Worm (Caenorhabditis elegans) whole organism, dauer: ENCODE results near the gene srh-235.
"Not testable (repeated sequence)": the region's sequence is repeated elsewhere in the genome, so short reads cannot be mapped to it uniquely, and the experiment has no call there.

Experiments used
- unc-62 ChIP-seq: sonication (generic microtip); optimal IDR thresholded peaks from 2 replicates; lab custom pipeline; 2017; ENCODE audit warnings: missing biosample characterization, missing genetic modification reagents, missing genetic modification characterization

srh-235 gene

DNA sequence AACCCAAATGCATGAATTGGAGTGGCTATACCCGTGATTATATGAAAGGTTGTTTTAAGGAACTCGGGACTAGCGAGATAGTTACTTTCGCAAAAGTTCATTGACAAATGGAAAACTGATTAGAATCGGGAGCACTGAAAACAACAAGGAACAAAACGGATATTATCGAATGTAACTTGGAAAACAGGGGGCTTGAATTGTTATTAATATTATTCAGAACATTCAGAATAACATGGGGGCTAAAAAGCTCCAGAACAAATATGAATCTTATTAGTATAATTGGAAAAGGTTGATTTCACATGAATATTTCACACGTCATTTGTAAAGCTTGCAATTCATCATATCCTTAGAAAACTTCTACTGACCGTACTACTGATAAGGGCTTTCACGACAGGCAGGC is at the start of gene srh-235:
TSS of gene srh-235 (minus strand) at position 101 of the 400 bp plus-strand sequence.
- no peak for TF ChIP-seq unc-62 (GFP tag; lab: Kevin White, UChicago)

DNA sequence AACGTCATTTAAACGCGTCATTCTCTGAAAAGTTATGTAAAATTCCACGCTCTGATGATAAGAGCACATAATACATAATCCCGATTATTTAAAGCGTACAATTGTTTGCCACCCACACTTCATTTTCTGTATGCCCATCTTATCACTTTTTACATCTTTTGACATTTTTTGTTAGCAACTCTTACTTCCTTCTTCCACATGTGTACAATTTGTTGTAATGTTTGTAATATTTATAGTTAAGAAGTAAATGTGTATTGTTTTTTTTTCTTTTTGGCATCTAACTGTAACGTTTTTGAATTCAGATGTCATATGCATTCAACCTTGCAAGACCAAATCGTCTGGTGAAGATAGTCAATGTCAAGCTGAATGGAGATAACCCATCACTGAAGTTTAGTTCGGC is 49.3 kb upstream of the srh-235 start, which contains the start of gene fbxa-136:
TSS of gene fbxa-136 (plus strand) at position 301 of the 400 bp plus-strand sequence.
- TF ChIP-seq unc-62 (GFP tag; lab: Kevin White, UChicago): no peak

DNA sequence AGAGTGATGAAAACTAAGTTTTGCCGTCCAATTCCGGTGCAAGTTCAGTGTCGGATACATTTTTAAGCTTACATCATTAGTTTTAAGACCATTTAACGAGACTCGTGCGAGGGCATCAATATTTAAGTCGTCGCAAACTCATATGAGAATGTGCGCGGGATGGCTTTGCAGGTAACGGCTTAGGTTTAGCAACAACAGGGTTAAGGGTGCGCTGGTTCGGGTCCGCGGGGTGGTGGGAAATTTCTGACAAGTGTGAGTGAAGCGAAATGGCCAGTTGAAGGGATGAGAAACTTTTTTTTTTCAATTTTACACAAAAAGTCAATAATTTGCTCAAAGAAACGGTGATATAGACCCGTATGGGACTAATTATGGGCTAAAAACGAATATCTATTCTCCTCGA is 42.4 kb upstream of the srh-235 start:
- no peak for TF ChIP-seq unc-62 (GFP tag; lab: Kevin White, UChicago)

DNA sequence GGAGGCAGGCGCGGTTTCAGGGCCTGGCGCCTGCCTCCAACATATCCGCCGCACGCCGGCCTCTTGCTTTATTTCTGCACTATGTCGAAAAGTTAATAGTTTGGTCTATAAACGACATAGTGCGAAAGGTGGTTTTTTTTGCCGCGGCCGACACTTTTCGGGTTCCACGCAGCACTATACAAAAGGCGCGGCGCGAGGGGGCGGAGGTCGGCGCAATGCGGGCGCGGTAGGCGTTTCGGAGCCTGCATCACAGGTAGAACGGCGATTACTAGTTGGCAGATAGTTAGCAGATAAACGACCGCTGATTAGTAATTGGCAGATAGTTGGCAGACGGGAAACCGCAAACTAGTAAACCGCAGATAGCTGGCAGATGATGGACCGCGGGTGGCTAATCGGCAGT is 41.3 kb upstream of the srh-235 start:
- no peak for TF ChIP-seq unc-62 (GFP tag; lab: Kevin White, UChicago)

DNA sequence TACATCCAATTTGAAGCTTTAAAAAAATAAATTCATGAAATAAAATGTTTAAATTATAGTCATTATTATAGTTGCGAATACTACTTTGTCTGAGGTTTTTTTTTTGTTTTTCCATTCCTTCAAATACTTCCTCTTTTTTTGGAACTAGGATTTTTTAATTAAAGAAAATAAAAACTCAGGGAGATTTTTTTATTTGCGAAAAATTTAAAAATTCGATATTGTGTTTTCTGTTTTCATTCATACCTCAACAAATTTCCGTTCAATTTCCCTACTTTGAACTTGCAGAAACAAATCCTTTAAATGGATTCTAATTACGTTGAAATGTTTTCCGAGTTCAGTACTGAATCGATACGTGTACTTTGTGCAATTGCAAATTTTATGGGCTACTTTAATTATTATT is 37.0 kb upstream of the srh-235 start, which contains the start of gene srw-32:
TSS of gene srw-32 (plus strand) at position 301 of the 400 bp plus-strand sequence.
- TF ChIP-seq unc-62 (GFP tag; lab: Kevin White, UChicago): no peak

DNA sequence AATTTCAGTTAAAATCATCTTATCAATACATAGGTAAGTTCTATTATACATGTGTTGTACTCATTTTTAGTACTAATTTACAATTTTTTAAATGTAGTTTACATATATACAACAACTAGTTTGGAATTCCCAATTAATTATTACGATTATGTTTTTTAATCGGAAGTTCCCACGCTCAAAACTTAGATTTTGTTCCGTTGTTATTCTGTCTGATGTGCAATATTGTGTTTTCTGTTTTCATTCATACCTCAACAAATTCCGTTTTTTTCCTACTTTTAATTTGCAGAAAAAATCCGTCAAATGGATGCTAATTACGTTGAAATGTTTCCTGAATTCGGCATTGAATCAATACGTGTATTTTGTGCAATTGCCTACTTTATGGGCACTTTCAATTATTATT is 34.8 kb upstream of the srh-235 start, which contains the start of gene srw-31:
TSS of gene srw-31 (plus strand) at position 301 of the 400 bp plus-strand sequence.
- no peak for TF ChIP-seq unc-62 (GFP tag; lab: Kevin White, UChicago)

DNA sequence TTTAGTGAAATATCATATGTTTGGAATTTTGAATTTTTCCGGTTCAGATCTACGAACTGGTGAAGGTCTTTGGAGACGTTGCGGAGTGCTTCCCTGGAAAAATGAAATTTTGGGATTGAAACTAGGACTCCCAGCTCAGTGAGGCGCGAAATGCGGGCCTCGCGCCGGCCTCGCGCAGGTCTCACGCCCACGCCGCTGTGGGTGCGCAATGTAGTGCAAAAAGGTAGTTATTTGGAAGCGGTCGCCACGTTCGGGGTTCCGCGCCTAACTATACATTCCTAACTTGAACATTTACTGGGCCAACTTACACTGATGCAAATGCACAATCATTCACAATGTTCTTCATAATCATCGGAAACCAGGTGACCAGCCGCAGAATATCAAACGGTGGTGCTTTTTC is 28.6 kb upstream of the srh-235 start:
- no peak for TF ChIP-seq unc-62 (GFP tag; lab: Kevin White, UChicago)

DNA sequence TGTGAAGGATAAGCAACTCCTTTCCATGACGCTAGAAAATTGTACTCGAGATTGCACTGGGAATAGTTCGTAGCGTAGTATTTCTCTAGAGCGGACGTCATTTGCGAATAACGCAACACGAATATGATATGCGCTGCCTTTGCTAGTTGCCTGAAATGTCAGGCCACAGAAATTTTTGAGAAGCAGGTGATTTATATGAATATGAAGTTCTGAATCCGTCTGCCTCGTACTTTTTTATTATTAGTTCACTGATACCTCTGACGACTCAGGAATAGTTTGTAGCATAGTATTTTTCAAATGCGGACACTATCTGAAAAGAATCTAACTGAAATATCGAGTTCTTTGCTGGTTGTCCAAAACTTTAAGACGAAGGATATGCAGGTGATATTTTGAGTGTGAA is 24.6 kb upstream of the srh-235 start, which contains the start of gene srh-118:
TSS of gene srh-118 (minus strand) at position 101 of the 400 bp plus-strand sequence.
- no peak for TF ChIP-seq unc-62 (GFP tag; lab: Kevin White, UChicago)

DNA sequence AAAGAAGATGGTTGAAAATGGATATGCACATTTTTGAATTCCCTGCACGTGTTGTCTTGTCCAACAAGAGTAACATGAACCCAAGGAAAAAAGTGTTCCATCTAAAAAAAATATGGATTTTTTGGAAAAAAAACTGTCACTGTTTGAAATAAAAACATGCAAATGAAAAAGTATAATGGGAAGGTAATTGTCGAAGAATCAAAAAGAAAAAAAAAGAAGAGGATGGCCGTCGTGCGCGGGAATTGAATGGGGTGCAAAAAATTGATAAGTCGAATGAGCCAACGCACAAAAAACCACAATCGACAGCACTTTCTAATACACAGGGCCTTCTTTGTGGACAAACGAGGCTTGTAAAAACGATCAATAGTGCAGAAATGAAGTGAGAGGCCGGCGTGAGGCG is 22.3 kb upstream of the srh-235 start, which contains the start of gene fbxa-102:
TSS of gene fbxa-102 (minus strand) at position 101 of the 400 bp plus-strand sequence.
- TF ChIP-seq unc-62 (GFP tag; lab: Kevin White, UChicago): no peak

DNA sequence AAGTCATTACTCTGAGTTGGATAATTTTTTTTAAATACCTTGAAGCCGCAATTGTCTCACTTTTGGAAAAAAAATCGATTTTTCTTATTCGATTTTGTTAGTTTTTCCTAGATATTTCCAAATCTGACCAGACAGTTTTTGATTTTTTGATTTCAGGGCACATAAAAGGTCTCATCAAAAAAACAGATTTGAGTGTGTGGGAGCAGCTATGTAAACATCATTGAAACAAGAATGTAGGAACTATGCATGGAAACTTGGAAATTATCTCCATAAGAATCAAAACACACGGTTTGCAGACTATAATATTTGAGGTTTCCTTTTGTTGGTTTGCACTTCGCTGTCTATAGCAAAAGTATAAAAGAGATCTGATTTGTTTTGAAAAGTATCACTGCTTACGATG is 14.6 kb upstream of the srh-235 start, which contains the start of gene scl-24:
TSS of gene scl-24 (plus strand) at position 301 of the 400 bp plus-strand sequence.
- no peak for TF ChIP-seq unc-62 (GFP tag; lab: Kevin White, UChicago)

DNA sequence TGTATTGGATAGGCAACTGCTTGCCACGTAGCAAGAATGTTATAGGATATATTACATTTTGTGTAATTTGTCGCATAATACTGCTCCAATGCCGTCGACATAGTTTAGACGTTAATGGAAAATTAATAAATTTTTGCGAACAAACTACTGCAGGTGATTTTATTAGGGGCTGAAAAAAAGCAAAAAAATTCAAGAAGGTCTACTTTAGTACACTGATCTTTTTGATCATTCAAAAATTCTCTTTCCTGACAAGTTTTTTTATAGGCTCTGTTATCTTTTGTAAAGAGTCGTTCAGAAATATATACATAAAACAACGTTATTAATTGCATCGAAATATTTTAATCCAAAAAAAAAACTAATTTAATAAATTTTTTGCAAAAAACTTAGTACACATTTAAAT is 13.6 kb upstream of the srh-235 start, which contains the start of gene srh-111:
TSS of gene srh-111 (minus strand) at position 101 of the 400 bp plus-strand sequence.
- TF ChIP-seq unc-62 (GFP tag; lab: Kevin White, UChicago): no peak

DNA sequence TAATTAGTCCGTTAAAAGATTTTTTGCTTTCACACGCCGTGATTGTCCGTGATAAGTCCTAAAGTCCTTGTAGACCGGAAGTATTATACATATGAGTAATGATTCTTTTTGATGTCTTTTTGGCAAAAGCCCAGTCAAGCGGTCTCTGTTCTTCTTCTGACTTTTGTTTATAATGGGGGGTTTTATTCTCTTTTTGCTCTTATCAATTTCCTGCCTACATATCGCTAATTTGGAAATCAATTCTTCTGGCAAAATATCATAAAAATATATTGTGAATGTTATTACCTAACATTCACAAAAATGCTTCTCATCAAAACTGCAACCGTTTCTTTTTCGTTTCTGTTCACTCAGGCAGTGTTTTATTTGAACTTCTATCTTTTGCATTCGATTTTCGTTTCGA is 5.0 kb upstream of the srh-235 start, which contains the start of gene srbc-61:
TSS of gene srbc-61 (plus strand) at position 301 of the 400 bp plus-strand sequence.
- no peak for TF ChIP-seq unc-62 (GFP tag; lab: Kevin White, UChicago)

DNA sequence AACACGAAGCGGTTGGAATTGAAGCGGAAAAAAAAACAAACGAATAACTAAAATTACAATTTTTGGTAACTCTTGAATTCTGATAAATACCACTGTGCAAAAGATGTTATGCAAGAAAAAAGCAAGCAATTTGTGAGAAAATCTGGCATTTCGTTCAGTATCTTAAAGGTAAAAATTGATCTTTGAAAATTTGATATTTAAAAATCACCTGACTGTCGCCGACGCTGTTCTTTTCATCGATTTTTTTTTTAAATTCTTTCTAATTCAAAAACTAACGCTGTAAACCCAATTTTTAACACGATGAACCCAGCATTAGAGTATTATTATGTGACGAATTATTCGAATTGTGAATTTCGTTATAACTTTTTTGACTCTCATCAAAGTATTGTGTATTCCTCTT is 2.2 kb upstream of the srh-235 start, which contains the start of gene srh-123:
TSS of gene srh-123 (plus strand) at position 301 of the 400 bp plus-strand sequence.
- TF ChIP-seq unc-62 (GFP tag; lab: Kevin White, UChicago): no peak

DNA sequence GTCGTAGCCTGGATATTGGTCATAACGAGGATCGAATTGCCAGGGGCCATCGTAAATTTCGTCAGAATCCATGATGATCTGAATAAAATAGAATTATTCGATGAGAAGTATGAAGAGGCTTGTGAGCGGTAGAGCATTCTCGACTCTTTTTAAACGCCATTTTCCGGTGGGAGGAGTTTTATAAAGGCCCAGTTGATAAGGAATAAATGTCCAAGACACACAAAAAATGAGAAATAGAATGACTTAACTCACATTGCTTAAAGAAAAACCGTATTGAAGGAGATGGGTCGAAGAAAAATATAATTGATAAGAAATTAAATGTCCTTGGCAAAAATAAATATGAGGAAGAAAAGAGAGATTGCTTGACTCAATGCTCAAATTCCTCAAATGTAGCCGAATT is 2.3 kb downstream of the srh-235 start, which contains the start of gene F20E11.17:
TSS of gene F20E11.17 (minus strand) at position 101 of the 400 bp plus-strand sequence.
- TF ChIP-seq unc-62 (GFP tag; lab: Kevin White, UChicago): no peak

DNA sequence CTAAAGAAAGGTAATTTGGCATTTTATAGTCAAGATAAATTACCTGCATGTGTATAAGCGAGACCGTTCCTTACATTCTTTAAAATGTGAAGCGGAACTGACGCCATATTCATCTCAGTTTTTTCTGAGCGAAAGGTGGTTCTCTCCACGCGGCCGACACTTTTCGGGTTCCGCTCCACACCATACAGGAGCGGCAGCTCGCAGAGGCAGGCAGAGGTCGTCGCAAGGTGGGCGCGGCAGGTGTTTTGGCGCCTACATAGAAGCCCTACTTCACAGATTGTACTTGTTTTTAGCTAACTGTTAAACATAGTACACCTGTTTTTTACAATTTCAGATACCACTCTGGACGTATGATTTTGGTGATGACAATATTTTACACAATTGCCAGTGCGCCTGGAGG is 3.6 kb downstream of the srh-235 start:
- TF ChIP-seq unc-62 (GFP tag; lab: Kevin White, UChicago): no peak

DNA sequence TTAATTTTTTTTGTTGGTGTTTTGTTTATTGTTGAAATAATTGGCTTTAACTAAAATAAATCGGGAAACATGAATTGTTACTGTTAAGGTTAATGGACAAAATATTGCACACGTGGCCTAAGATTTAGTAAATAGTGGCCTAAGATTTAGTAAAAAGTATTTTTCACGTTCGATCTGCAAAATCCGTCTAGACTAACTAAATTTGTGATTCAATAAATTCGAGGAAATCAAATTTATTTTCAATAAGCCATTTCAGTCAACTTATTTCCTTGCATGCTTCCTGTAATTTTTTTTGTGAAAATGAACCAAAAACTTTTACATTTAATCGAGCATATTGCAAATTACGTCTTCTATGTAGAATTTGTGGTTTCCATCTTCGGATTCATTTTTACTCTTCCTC is 4.7 kb downstream of the srh-235 start, which contains the start of gene srw-72:
TSS of gene srw-72 (plus strand) at position 301 of the 400 bp plus-strand sequence.
- no peak for TF ChIP-seq unc-62 (GFP tag; lab: Kevin White, UChicago)

DNA sequence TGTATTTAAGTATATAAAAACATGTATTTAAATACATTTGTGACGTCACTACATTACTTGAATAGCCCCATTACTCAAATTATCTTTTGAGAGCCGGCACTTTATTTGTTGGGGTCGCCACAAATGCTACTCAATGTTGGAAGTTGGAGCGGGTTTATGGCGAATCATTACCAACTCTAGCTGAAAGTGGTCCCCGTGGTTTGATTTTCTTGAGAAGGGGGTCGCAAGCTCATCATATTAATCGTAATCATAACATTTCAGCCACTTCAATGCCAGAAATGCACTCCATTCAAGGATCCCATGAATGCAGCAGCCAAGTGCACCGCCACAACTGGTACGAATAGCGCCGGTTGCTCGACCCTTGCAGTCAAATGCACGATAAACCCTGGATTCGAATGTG is 7.2 kb downstream of the srh-235 start, which contains the start of gene F20E11.7:
TSS of gene F20E11.7 (plus strand) at position 301 of the 400 bp plus-strand sequence.
- not testable (repeated sequence) for TF ChIP-seq unc-62 (GFP tag; lab: Kevin White, UChicago)
